Worm (Caenorhabditis elegans) whole organism, L3 larva: ENCODE results near the gene zmp-2.

Source experiments
- aly-2 ChIP-seq: fragments of 150-350 bp; optimal IDR thresholded peaks from 2 replicates; lab custom pipeline; 2014; ENCODE audit warnings: missing biosample characterization, missing genetic modification characterization
- elt-1 ChIP-seq: fragments of 150-350 bp; optimal IDR thresholded peaks from 2 replicates; lab custom pipeline; 2014; ENCODE audit warnings: missing biosample characterization, missing genetic modification characterization
- nhr-11 ChIP-seq: fragments of 150-350 bp; optimal IDR thresholded peaks from 2 replicates; lab custom pipeline; 2014; ENCODE audit warnings: missing biosample characterization, missing genetic modification characterization
- nhr-237 ChIP-seq: fragments of 150-350 bp; optimal IDR thresholded peaks from 2 replicates; lab custom pipeline; 2014; ENCODE audit warnings: missing biosample characterization, missing genetic modification characterization
- nhr-25 ChIP-seq: sonication (generic microtip); optimal IDR thresholded peaks from 2 replicates; lab custom pipeline; 2017; ENCODE audit warnings: missing biosample characterization, missing genetic modification characterization
- nhr-28 ChIP-seq: fragments of 150-350 bp; optimal IDR thresholded peaks from 2 replicates; lab custom pipeline; 2014; ENCODE audit warnings: missing biosample characterization, missing genetic modification characterization
- nhr-77 ChIP-seq: fragments of 150-350 bp; optimal IDR thresholded peaks from 2 replicates; lab custom pipeline; 2014; ENCODE audit warnings: missing biosample characterization, missing genetic modification characterization
- pha-4 ChIP-seq: fragments of 150-350 bp; optimal IDR thresholded peaks from 2 replicates; lab custom pipeline; 2014; ENCODE audit warnings: missing biosample characterization, missing genetic modification reagents, missing genetic modification characterization
- unc-62 ChIP-seq: fragments of 150-350 bp; sonication (generic microtip); optimal IDR thresholded peaks from 4 replicates; lab custom pipeline; 2014; ENCODE audit warnings: missing biosample characterization, missing genetic modification reagents, missing genetic modification characterization

ce11 chrIII:2686663-2687062, 50.5 kb downstream of the zmp-2 start:
- TF ChIP-seq elt-1 (tag; lab: Kevin White, UChicago) (no peak), pha-4 (tag; lab: Kevin White, UChicago) (no peak), nhr-11 (tag; lab: Kevin White, UChicago) (no peak), nhr-28 (tag; lab: Kevin White, UChicago) (no peak), nhr-77 (no peak), nhr-237 (tag; lab: Kevin White, UChicago) (no peak), unc-62 (GFP tag; lab: Kevin White, UChicago) (no peak), aly-2 (tag; lab: Kevin White, UChicago) (no peak), nhr-25 (tag; lab: Kevin White, UChicago) (no peak)
